Fruit fly (Drosophila melanogaster) ovary, adult (tissue): ENCODE measurements around the gene CG7071.

Experiments
- CG17801 ChIP-seq: fragments of 200-800 bp; optimal IDR thresholded peaks from 2 replicates; lab custom pipeline; 2019; ENCODE audit warnings: missing biosample characterization, mild to moderate bottlenecking, missing genetic modification characterization, moderate library complexity; ENCODE audit not compliant: partially characterized antibody

The CG7071 gene

dm6 chr3R:22362218-22362907 is at the start of gene CG7071, which contains the start of the genes JMJD6 and Muted:
TSS of gene CG7071 (plus strand) at chr3R:22362620.
TSS of gene JMJD6 (minus strand) at chr3R:22362371.
TSS of gene Muted (plus strand) at chr3R:22362620.
- peak; percentile 82 for TF ChIP-seq CG17801 (GFP tag; lab: Kevin White, UChicago)

DNA sequence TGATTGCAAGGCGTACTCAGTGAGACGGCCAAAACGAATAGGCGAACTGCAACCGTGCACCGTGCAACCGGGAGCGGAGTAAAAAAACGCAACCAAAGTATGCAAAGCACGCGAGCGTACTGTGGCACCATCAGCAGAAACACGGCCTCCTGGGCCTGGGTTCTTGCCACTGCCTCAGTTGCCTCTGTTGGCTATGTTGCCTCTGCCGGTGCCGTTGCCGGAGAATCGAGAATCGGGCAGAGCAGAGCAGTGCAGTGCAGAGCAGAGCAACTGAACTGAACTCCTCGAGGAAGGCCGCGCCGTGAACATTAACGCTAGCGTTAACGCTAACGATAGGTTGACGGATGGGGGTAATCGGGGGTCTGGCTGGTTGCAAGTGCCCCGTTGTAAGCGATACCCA is 38.4 kb upstream of the CG7071 start, which contains the start of gene CG34377:
TSS of gene CG34377 (minus strand) at position 101 of the 400 bp plus-strand sequence.
- TF ChIP-seq CG17801 (GFP tag; lab: Kevin White, UChicago) = no peak

DNA sequence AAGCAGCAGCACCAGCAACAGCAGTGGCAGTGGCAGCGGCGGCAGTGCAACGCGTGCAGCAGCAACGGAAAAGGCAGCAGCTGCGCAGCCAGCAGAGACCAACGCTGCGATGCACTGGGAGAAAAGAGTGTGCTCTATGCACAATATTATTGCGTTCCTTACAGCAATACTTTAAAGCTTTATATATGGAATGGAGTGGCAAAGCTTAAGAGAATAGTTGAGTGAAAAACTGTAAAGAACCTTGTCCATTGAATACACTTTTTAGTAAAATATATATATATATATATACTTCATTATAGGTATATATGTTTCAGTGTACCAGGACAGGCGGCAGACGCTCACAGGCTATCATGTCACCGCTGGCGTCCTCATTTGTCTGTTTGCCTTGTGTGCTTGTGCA is 37.7 kb upstream of the CG7071 start:
- TF ChIP-seq CG17801 (GFP tag; lab: Kevin White, UChicago) = no peak

DNA sequence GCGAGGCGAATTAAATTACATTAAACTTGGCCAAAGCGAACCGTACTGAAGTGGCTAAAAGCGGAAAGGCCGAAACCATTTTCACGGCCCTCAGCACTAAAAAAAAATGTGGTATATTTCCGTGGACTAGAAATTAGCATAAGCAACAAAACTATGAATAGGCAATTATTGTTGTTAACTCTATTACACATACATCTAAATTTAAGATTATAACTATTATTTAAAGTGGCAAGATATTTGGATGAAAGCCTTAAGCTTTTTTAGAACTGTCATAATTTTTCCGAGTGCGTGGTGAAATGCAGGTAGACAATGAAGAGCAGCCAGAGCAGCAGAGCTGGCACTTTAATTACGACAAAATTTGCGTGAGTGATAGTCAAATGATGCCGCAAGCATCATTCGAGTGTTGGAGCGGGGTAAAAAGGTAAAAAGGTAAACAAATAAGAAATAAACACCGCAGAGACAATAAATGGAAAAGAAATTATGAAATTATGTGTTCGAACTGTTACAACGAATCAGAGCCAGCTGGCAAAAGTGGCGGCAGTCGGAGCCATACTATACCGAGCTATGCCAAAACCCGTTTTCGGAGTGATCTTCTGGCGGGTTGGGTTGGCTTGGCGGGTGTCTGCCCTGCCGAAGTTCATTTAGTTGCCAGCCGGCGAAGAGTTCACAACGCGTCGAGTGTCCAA is 33.6 kb upstream of the CG7071 start, which contains the start of gene CG7080:
TSS of gene CG7080 (plus strand) at position 636 of the 686 bp plus-strand sequence.
- no peak for TF ChIP-seq CG17801 (GFP tag; lab: Kevin White, UChicago)

DNA sequence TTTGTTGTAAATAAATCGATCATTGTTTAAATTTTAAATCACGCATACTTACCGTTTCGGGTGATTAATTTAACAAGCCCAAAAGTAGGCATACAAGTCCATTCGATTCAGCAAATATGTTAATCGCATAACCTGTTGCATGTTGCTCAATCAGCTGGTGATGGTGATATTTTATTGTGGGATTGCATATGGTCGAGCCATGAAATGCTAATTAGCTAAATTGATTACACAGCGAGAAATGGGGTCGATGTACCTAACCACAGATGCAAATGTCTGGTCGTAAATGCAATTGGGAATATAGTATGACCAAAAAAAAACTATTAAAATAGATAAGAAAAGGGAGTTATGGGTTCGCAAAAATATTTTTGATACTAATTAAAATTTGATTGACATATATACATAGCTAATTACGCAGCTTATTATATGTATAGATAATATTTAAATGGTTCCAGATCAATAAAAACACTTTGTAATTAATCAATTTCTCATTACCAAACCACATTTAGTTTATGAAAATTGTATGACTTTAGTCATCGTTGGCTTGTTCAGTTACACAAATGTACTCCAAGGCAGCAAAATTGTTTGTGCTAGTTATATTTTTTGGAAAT is 31.8 kb upstream of the CG7071 start, which contains the start of gene CG33721:
TSS of gene CG33721 (plus strand) at position 558 of the 608 bp plus-strand sequence.
- TF ChIP-seq CG17801 (GFP tag; lab: Kevin White, UChicago) = no peak

DNA sequence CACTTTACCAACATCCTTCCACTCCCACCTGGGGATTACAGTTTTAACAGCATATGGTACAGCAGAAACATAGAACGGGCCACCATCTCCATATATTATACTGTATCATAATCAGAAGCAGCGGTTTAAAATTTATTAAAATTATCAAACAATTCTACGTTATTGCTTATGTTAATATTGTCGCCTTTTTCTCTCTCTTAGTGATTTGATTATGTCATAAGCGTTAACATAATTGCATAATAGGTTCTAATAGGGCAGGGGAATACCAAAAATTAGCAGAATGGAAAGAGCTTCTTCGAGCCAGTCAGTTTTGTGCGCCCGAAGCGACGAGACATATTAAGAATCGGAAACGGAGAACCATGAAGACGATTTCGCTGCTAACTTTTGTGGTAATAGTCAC is 30.7 kb upstream of the CG7071 start, which contains the start of gene CG13862:
TSS of gene CG13862 (plus strand) at position 301 of the 400 bp plus-strand sequence.
- no peak for TF ChIP-seq CG17801 (GFP tag; lab: Kevin White, UChicago)

dm6 chr3R:22334050-22334449 is 28.4 kb upstream of the CG7071 start, which contains the start of gene CG5391:
TSS of gene CG5391 (minus strand) at chr3R:22334150.
- no peak for TF ChIP-seq CG17801 (GFP tag; lab: Kevin White, UChicago)

- no peak for TF ChIP-seq CG17801 (GFP tag; lab: Kevin White, UChicago)
These were observed 22.9 kb upstream of the CG7071 start for dm6 chr3R:22339510-22339909.

DNA sequence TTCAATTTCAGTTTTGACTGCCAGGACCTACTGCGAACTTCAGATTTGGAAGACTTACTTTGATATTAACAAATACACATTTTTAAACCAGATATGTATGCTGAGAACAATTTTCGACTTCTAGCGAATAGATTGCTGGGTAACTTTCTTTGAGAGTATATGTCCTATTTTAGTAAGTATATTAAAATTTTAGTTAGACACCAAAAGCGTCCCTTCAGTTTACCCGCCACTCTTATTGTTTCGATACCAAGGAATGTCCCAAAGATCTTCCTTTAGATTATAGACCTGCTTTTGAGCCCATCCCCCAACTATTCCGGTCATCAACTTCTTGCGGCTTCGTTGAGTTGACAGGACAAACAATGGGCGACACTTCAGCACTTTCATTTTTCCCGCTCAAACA is 22.2 kb upstream of the CG7071 start, which contains the start of gene CG5388:
TSS of gene CG5388 (minus strand) at position 101 of the 400 bp plus-strand sequence.
- no peak for TF ChIP-seq CG17801 (GFP tag; lab: Kevin White, UChicago)

DNA sequence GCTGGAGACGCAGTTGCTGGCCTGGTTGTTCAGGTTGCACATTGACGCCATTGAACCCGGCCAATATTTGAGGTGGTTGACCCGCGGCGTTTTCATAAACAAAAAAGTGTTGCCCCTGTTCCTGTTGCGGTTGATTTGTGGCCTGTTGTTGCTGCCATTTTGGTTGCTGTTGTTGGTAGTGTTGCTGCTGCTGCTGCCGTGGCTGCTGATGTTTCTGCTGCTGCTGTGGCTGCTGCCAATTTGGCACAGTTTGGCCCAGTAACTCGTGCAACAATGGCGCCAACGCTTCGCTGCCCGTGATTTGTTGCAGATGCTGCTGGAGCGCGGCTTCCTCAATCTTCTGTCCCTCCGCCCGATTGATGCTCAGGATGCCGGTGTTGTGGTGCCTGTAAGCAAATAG is 20.8 kb upstream of the CG7071 start:
- TF ChIP-seq CG17801 (GFP tag; lab: Kevin White, UChicago) = no peak

DNA sequence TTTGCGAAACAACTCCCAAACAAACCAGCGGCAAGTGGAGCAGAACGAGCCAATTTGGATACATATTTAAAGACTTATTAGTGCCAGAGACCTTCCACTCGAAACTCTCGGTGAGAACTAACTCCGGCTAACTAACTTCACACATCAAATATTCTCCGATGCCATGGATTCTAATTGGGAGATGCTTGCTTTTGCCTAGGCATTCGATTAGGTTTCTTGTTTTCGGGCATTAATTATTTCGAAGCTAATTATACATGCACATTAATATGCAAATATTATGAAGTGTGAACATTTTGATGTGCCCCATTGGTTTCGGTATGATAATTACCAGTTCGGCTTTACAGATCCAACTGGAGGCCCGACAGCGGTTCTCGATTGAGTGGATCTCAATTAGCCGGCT is 20.3 kb upstream of the CG7071 start, which contains the start of gene CG5386:
TSS of gene CG5386 (minus strand) at position 101 of the 400 bp plus-strand sequence.
- TF ChIP-seq CG17801 (GFP tag; lab: Kevin White, UChicago) = no peak

DNA sequence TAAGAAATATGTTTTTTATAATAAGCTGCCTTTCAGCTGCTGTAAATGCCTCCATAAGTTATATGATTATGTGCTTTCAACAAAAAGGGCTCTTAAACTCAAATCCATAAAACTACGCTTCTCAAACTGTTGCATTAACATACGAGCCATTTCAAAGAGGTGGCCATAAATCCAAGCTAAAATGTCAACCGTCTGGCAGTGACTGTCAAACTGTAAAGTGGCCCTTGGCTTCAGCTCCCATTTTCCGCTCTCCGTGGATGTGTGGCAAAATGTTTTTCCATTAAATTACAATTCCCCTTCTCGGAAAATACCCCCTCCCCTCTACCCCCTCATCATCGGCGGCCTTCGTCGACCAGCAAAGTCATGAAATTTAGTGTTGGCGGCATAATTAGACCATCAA is 19.7 kb upstream of the CG7071 start:
- no peak for TF ChIP-seq CG17801 (GFP tag; lab: Kevin White, UChicago)

- TF ChIP-seq CG17801 (GFP tag; lab: Kevin White, UChicago) = no peak
These were observed 11.0 kb upstream of the CG7071 start, which contains the start of gene rdhB for dm6 chr3R:22351396-22351795. TSS of gene rdhB (plus strand) at chr3R:22351696.

DNA sequence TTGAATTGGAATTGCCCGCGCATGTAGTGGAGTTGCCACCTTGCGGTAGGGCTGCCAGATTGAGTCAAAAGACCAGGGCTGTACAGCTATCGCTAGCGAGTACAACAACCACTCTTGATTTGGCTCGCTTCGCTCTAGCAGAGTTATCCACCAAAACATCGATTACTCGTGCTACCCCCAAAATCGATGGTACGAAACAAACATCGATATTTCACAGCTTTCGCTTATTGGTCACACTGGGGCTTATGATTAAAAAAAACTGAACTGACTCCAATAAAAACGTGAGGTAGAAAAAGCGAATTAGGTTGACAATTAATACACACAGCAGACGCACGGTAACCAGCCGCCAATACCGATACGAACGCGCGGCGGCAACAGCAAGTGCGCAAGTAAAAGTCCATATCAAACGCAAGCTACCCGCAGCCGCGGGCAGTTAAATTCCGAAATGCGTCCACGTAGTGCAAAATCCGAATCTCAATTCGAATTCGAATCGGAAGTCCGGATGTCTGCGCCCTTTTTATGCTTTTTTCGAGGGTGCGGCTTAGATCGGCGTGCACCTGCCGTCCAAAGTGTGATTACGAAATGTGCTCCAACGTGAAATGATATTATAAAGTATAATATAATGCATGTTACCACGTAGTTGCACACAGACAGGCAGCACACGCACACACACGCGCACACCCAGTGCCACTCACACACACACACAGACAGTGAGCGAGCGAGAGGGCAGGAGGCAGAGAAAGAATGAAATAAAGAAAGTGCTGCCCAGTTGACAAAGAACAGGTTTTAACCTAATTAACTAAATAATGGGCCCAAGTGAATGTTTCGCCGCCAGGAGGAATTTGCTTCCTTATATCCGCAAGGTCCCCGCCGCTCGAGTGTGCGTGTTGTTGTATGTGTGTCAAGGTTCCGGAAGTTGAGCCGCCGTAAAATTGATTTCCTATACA is 5.7 kb upstream of the CG7071 start, which contains the start of gene Sar1:
TSS of gene Sar1 (plus strand) at position 222 of the 947 bp plus-strand sequence.
- peak; percentile 14 for TF ChIP-seq CG17801 (GFP tag; lab: Kevin White, UChicago)
